Fruit fly (Drosophila melanogaster): Measurements from ENCODE around the gene pira.

Gene pira

dm6 chrX:12745117-12745516 is 18.3 kb downstream of the pira start:
- TF ChIP-seq h (optimal IDR thresholded peaks at IDR 0.05) (no peak), ttk (optimal IDR thresholded peaks at IDR 0.05) (no peak), insv (optimal IDR thresholded peaks at IDR 0.05) (no peak), Sin3A (optimal IDR thresholded peaks at IDR 0.05) (no peak), psq (optimal IDR thresholded peaks at IDR 0.05) (no peak), Myc (optimal IDR thresholded peaks at IDR 0.05) (no peak)

- TF ChIP-seq Myc (optimal IDR thresholded peaks at IDR 0.05), result no peak
- no peak for TF ChIP-seq psq (optimal IDR thresholded peaks at IDR 0.05)
- TF ChIP-seq insv (optimal IDR thresholded peaks at IDR 0.05), result no peak
- TF ChIP-seq Sin3A (optimal IDR thresholded peaks at IDR 0.05), result no peak
- TF ChIP-seq h (optimal IDR thresholded peaks at IDR 0.05), result no peak
- TF ChIP-seq ttk (optimal IDR thresholded peaks at IDR 0.05), result no peak
Observed at dm6 chrX:12744026-12744688, 19.3 kb downstream of the pira start, which contains the start of gene CG4004. TSS of gene CG4004 (plus strand) at chrX:12744212.

DNA sequence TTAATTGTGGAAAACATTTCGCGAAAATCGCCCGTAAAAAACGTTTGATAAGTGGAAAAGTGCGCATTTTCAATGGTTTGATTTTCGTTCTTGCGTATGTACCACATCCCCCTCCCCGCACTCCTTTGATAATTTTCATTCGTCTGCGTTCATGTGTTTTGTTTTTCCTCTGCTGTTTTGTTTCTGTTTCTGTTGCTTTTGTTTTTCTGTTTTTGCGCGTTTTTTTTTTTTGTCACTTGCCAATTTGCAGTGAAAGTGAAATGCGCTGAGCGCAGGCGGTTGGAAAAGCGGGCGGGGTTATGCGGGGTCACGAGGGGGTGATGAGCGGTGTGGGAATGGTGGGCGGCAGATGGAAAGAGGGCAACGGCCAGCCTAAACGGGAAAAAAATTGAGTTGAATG is 20.1 kb downstream of the pira start:
- no peak for TF ChIP-seq insv (optimal IDR thresholded peaks at IDR 0.05)
- no peak for TF ChIP-seq ttk (optimal IDR thresholded peaks at IDR 0.05)

DNA sequence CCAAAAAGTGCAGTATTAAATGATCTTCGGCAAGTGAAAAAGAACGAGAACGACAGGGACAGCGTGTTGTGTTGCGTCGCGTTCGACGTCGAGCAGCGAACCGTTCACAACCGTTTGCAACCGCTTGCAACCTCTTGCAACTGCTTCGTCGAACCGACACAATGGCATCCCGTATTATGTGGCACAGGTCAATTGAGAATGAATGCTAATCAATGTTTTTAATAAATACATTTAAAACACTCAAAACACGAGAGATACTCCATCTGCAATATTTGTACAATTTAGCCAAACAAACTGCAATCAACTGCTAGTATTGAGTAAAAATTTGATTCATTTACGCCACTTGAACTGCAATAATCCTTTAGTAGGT is 20.8 kb downstream of the pira start:
- TF ChIP-seq h (optimal IDR thresholded peaks at IDR 0.05), result no peak
- no peak for TF ChIP-seq Sin3A (optimal IDR thresholded peaks at IDR 0.05)
- no peak for TF ChIP-seq ttk (optimal IDR thresholded peaks at IDR 0.05)
- TF ChIP-seq psq (optimal IDR thresholded peaks at IDR 0.05), result no peak
- TF ChIP-seq insv (optimal IDR thresholded peaks at IDR 0.05), result no peak
- no peak for TF ChIP-seq Myc (optimal IDR thresholded peaks at IDR 0.05)

dm6 chrX:12741914-12742650 is 21.3 kb downstream of the pira start, which contains the start of gene Smr:
TSS of gene Smr (minus strand) at chrX:12742618.
- TF ChIP-seq Myc (optimal IDR thresholded peaks at IDR 0.05) (no peak), ttk (optimal IDR thresholded peaks at IDR 0.05) (no peak), h (optimal IDR thresholded peaks at IDR 0.05) (no peak), insv (optimal IDR thresholded peaks at IDR 0.05) (no peak), Sin3A (optimal IDR thresholded peaks at IDR 0.05) (no peak), psq (optimal IDR thresholded peaks at IDR 0.05) (no peak)

dm6 chrX:12740441-12740840 is 23.0 kb downstream of the pira start:
- TF ChIP-seq Myc (optimal IDR thresholded peaks at IDR 0.05) (no peak), Sin3A (optimal IDR thresholded peaks at IDR 0.05) (no peak), insv (optimal IDR thresholded peaks at IDR 0.05) (no peak), psq (optimal IDR thresholded peaks at IDR 0.05) (no peak), h (optimal IDR thresholded peaks at IDR 0.05) (no peak), ttk (optimal IDR thresholded peaks at IDR 0.05) (no peak)

DNA sequence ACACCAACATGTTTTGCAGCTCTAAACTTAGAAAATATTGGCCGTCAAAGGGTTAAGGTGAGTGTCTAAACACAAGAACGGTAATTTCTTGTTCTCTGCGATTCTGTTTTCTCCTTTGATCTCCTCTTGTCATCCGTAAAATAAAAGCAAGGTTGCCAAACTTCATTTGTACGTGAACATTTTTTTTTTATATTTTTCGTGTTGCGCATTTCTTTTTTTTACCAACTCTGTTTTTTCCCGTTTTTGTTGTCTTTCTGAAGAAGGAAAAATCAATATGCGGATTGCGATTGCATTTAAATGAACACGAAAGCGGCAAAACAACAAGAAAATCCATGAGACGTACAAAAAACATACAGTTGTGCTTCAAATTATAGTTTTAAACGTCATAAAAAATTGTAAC is 23.6 kb downstream of the pira start:
- TF ChIP-seq ttk (optimal IDR thresholded peaks at IDR 0.05) (no peak), Sin3A (optimal IDR thresholded peaks at IDR 0.05) (no peak), Myc (optimal IDR thresholded peaks at IDR 0.05) (no peak), psq (optimal IDR thresholded peaks at IDR 0.05) (no peak), insv (optimal IDR thresholded peaks at IDR 0.05) (no peak), h (optimal IDR thresholded peaks at IDR 0.05) (no peak)

- peak; percentile 71 for TF ChIP-seq psq (optimal IDR thresholded peaks at IDR 0.05)
- TF ChIP-seq insv (optimal IDR thresholded peaks at IDR 0.05), result no peak
Observed at dm6 chrX:12739047-12739446, 24.4 kb downstream of the pira start.

dm6 chrX:12737735-12738390 is 25.5 kb downstream of the pira start:
- TF ChIP-seq psq (optimal IDR thresholded peaks at IDR 0.05) (no peak), ttk (optimal IDR thresholded peaks at IDR 0.05) (no peak), h (optimal IDR thresholded peaks at IDR 0.05) (no peak), Myc (optimal IDR thresholded peaks at IDR 0.05) (no peak), insv (optimal IDR thresholded peaks at IDR 0.05) (no peak), Sin3A (optimal IDR thresholded peaks at IDR 0.05) (no peak)

- no peak for TF ChIP-seq Sin3A (optimal IDR thresholded peaks at IDR 0.05)
- TF ChIP-seq psq (optimal IDR thresholded peaks at IDR 0.05), result peak; percentile 77
- TF ChIP-seq h (optimal IDR thresholded peaks at IDR 0.05), result no peak
- no peak for TF ChIP-seq Myc (optimal IDR thresholded peaks at IDR 0.05)
- TF ChIP-seq insv (optimal IDR thresholded peaks at IDR 0.05), result no peak
- TF ChIP-seq ttk (optimal IDR thresholded peaks at IDR 0.05), result no peak
Observed at dm6 chrX:12737057-12737734, 26.2 kb downstream of the pira start.

- TF ChIP-seq Myc (optimal IDR thresholded peaks at IDR 0.05) (no peak), ttk (optimal IDR thresholded peaks at IDR 0.05) (no peak), psq (optimal IDR thresholded peaks at IDR 0.05) (peak; percentile 93)
Observed at dm6 chrX:12735478-12736428, 27.7 kb downstream of the pira start.

All from Kc167 (cell line).